Fruit fly (Drosophila melanogaster): Measurements from ENCODE around the gene CG33642.

The CG33642 gene

dm6 chr2L:13548786-13549780 is 19.3 kb downstream of the CG33642 start, which contains the start of gene B4 (continued):
- TF ChIP-seq Fer3 (tag; optimal IDR thresholded peaks at IDR 0.05) (peak; percentile 15), ken (GFP tag; IDR thresholded peaks at IDR 0.05) (peak; percentile 22; the same call in 1 of the 3 replicates), CG1647 (GFP tag; optimal IDR thresholded peaks at IDR 0.05) (no peak), Bgb (GFP tag; IDR thresholded peaks at IDR 0.05; ENCODE audit: partially characterized antibody) (peak; percentile 67), Dip2 (GFP tag; IDR thresholded peaks at IDR 0.05) (no peak), CG14965 (GFP tag; optimal IDR thresholded peaks at IDR 0.05; ENCODE audit: borderline replicate concordance) (no peak), CG13296 (GFP tag; optimal IDR thresholded peaks at IDR 0.05) (peak; percentile 59), ttk (GFP tag; IDR thresholded peaks at IDR 0.05) (0 out of 2 replicates have a peak, but pooled peaks have one; percentile 37), CG7271 (tag; optimal IDR thresholded peaks at IDR 0.05) (no peak), seq (GFP tag; IDR thresholded peaks at IDR 0.05) (peak; percentile 51; the same call in 1 of the 2 replicates), gt (GFP tag; IDR thresholded peaks at IDR 0.05) (no peak), fd96Cb (tag; optimal IDR thresholded peaks at IDR 0.05) (no peak), CG3847 (GFP tag; IDR thresholded peaks at IDR 0.05) (peak; percentile 38; the same call in 1 of the 2 replicates), CG12236 (GFP tag; optimal IDR thresholded peaks at IDR 0.05) (peak; percentile 8), Spps (tag; optimal IDR thresholded peaks at IDR 0.05) (no peak), Dfd (GFP tag; optimal IDR thresholded peaks at IDR 0.05) (no peak), CG16813 (GFP tag; IDR thresholded peaks at IDR 0.05; ENCODE audit: partially characterized antibody) (no peak), Lim3 (GFP tag; IDR thresholded peaks at IDR 0.05) (no peak), CG11247 (GFP tag; IDR thresholded peaks at IDR 0.05) (no peak), CG7987 (GFP tag; optimal IDR thresholded peaks at IDR 0.05) (peak; percentile 81), sim (GFP tag; IDR thresholded peaks at IDR 0.05) (no peak), CG32532 (GFP tag; IDR thresholded peaks at IDR 0.05) (peak; percentile 42), CG1529 (GFP tag; optimal IDR thresholded peaks at IDR 0.05) (peak; percentile 14), CG3995 (GFP tag; optimal IDR thresholded peaks at IDR 0.05) (no peak), CG18262 (tag; optimal IDR thresholded peaks at IDR 0.05) (no peak), Doc2 (GFP tag; IDR thresholded peaks at IDR 0.05) (no peak), CG30403 (GFP tag; optimal IDR thresholded peaks at IDR 0.05) (no peak), Kr (GFP tag; optimal IDR thresholded peaks at IDR 0.05) (peak; percentile 65), CG9932 (GFP tag; IDR thresholded peaks at IDR 0.05) (peak; percentile 4; the same call in 1 of the 2 replicates), CG31224 (GFP tag; IDR thresholded peaks at IDR 0.05) (peak; percentile 46; the same call in 1 of the 2 replicates), Lpt (GFP tag; optimal IDR thresholded peaks at IDR 0.05) (no peak), Tbp (GFP tag; optimal IDR thresholded peaks at IDR 0.05) (no peak), CG17912 (GFP tag; optimal IDR thresholded peaks at IDR 0.05) (peak; percentile 49), MESR4 (GFP tag; optimal IDR thresholded peaks at IDR 0.05) (peak; percentile 51), CG4707 (GFP tag; optimal IDR thresholded peaks at IDR 0.05) (peak; percentile 73), Ravus (GFP tag; IDR thresholded peaks at IDR 0.05) (no peak), Dip3 (GFP tag; optimal IDR thresholded peaks at IDR 0.05) (no peak), CG1603 (tag; optimal IDR thresholded peaks at IDR 0.05) (peak; percentile 59), gce (GFP tag; IDR thresholded peaks at IDR 0.05) (peak; percentile 62; the same call in 2 of the 3 replicates), CG8944 (GFP tag; optimal IDR thresholded peaks at IDR 0.05) (no peak), cas (GFP tag; IDR thresholded peaks at IDR 0.05) (no peak), Elba2 (GFP tag; optimal IDR thresholded peaks at IDR 0.05) (peak; percentile 29), ham (GFP tag; IDR thresholded peaks at IDR 0.05) (no peak), PHDP (tag; optimal IDR thresholded peaks at IDR 0.05) (no peak), bowl (GFP tag; IDR thresholded peaks at IDR 0.05) (0 out of 2 replicates have a peak, but pooled peaks have one; percentile 35), Gsc (GFP tag; IDR thresholded peaks at IDR 0.05) (no peak), HmgZ (tag; optimal IDR thresholded peaks at IDR 0.05) (peak; percentile 12), cad (GFP tag; optimal IDR thresholded peaks at IDR 0.05) (no peak), ash1 (GFP tag; optimal IDR thresholded peaks at IDR 0.05) (peak; percentile 33)

Data from whole organism, embryonic.